ENCODE assay signal across 2 worm cellular contexts in the genomic region with DNA sequence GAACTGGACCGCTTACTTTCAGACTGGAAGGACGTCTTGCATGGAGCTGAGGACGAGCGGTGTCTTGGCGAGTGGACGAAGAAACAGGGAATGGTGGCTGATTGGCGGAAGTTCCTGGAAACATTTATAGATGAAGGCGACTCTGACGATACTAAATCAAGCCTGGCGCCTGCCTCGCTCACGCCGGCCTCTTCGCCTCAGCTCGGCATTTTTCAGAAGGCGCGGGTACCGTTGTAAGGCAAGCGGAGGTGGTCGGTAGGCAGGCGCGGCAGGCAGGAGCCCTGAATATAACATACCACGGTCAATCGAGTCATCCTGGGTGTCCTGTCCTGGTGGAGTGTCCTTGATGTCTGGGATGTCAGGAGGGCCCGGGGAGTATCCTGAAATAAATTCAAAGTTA.
TF ChIP-seq lines count a peak whose summit lies in the region.

No protein-coding gene starts in this region.

TF ChIP-seq in whole organism, L4 larva, 104 proteins besides CTCF, POLR2A, EP300 and RAD21:
- no peak for TF ChIP-seq snpc-4 (tag; optimal IDR thresholded peaks at IDR 0.05; lab: Kevin White, UChicago)
- TF ChIP-seq pqm-1 (tag; optimal IDR thresholded peaks at IDR 0.05; lab: Kevin White, UChicago), result no peak
- no peak for TF ChIP-seq attf-4 (tag; optimal IDR thresholded peaks at IDR 0.05; lab: Kevin White, UChicago)
- TF ChIP-seq mes-2 (tag; optimal IDR thresholded peaks at IDR 0.05; lab: Kevin White, UChicago; ENCODE audit: poor library complexity, severe bottlenecking), result no peak
- no peak for TF ChIP-seq mdl-1 (tag; optimal IDR thresholded peaks at IDR 0.05; lab: Kevin White, UChicago)
- no peak for TF ChIP-seq egl-27 (tag; optimal IDR thresholded peaks at IDR 0.05; lab: Kevin White, UChicago)
- TF ChIP-seq zfp-2 (tag; optimal IDR thresholded peaks at IDR 0.05; lab: Kevin White, UChicago), result no peak
- no peak for TF ChIP-seq lsy-2 (tag; optimal IDR thresholded peaks at IDR 0.05; lab: Kevin White, UChicago)
- no peak for TF ChIP-seq Y5F2A.4 (GFP tag; optimal IDR thresholded peaks at IDR 0.05; lab: Kevin White, UChicago)
- TF ChIP-seq ceh-20 (GFP tag; IDR thresholded peaks at IDR 0.05; lab: Robert Waterston, UW), result no peak
- TF ChIP-seq ceh-32 (tag; optimal IDR thresholded peaks at IDR 0.05; lab: Kevin White, UChicago; ENCODE audit: poor library complexity), result no peak
- TF ChIP-seq set-16 (GFP tag; IDR thresholded peaks at IDR 0.05; lab: Robert Waterston, UW), result peak; percentile 83
- TF ChIP-seq F37D6.2 (tag; optimal IDR thresholded peaks at IDR 0.05; lab: Kevin White, UChicago), result no peak
- peak in 1 of 2 experiments; percentile 83 for TF ChIP-seq unc-62 (GFP tag; optimal IDR thresholded peaks at IDR 0.05 in 1 of 2; lab: Kevin White, UChicago)
- no peak for TF ChIP-seq unc-62 (tag; optimal IDR thresholded peaks at IDR 0.05; lab: Kevin White, UChicago)
- no peak for TF ChIP-seq nhr-48 (tag; optimal IDR thresholded peaks at IDR 0.05; lab: Kevin White, UChicago)
- no peak for TF ChIP-seq dmd-6 (GFP tag; IDR thresholded peaks at IDR 0.05; lab: Robert Waterston, UW)

TF ChIP-seq in whole organism, young adult, 124 proteins besides CTCF, POLR2A, EP300 and RAD21:
- no peak for TF ChIP-seq lin-35 (GFP tag; optimal IDR thresholded peaks at IDR 0.05; lab: Kevin White, UChicago)
- TF ChIP-seq zfh-2 (GFP tag; conservative IDR thresholded peaks at IDR 0.05; lab: Robert Waterston, UW), result peak; percentile 83
TF ChIP-seq in whole organism, young adult: peak in this region for 1.
